Fruit fly (Drosophila melanogaster): ENCODE results near the gene CG31643.

Gene CG31643

dm6 chr2L:6078757-6079351 is 40.9 kb downstream of the CG31643 start (continued):
- TF ChIP-seq mam (GFP tag; optimal IDR thresholded peaks at IDR 0.05) (no peak), lbe (GFP tag; optimal IDR thresholded peaks at IDR 0.05) (no peak), CG14860 (GFP tag; IDR thresholded peaks at IDR 0.05; ENCODE audit: partially characterized antibody) (peak; percentile 20; the same call in 1 of the 3 replicates), Ssrp (tag; optimal IDR thresholded peaks at IDR 0.05) (no peak), Atf3 (GFP tag; optimal IDR thresholded peaks at IDR 0.05) (no peak), chif (GFP tag; optimal IDR thresholded peaks at IDR 0.05) (no peak), Dbx (GFP tag; IDR thresholded peaks at IDR 0.05) (no peak), dati (GFP tag; IDR thresholded peaks at IDR 0.05) (no peak), Hr3 (GFP tag; optimal IDR thresholded peaks at IDR 0.05) (no peak), exex (tag; optimal IDR thresholded peaks at IDR 0.05) (no peak), stc (GFP tag; IDR thresholded peaks at IDR 0.05) (no peak), phol (tag; optimal IDR thresholded peaks at IDR 0.05) (no peak), gfzf (GFP tag; optimal IDR thresholded peaks at IDR 0.05) (no peak), CG12155 (GFP tag; optimal IDR thresholded peaks at IDR 0.05) (peak; percentile 96), HmgD (GFP tag; optimal IDR thresholded peaks at IDR 0.05) (peak; percentile 58), CG10209 (GFP tag; optimal IDR thresholded peaks at IDR 0.05) (no peak), CG30020 (tag; optimal IDR thresholded peaks at IDR 0.05) (no peak), Hr78 (GFP tag; optimal IDR thresholded peaks at IDR 0.05) (peak in 1 of 2 experiments; percentile 34), schlank (tag; optimal IDR thresholded peaks at IDR 0.05) (no peak), CG17385 (GFP tag; optimal IDR thresholded peaks at IDR 0.05) (peak; percentile 79), CG1024 (GFP tag; IDR thresholded peaks at IDR 0.05) (no peak), CG6654 (GFP tag; optimal IDR thresholded peaks at IDR 0.05) (no peak), CG8924 (tag; optimal IDR thresholded peaks at IDR 0.05) (peak; percentile 32), Antp (GFP tag; optimal IDR thresholded peaks at IDR 0.05) (no peak), pfk (GFP tag; optimal IDR thresholded peaks at IDR 0.05) (no peak), gsb-n (tag; optimal IDR thresholded peaks at IDR 0.05) (peak; percentile 14), CG17568 (GFP tag; optimal IDR thresholded peaks at IDR 0.05) (no peak), CG17186 (GFP tag; optimal IDR thresholded peaks at IDR 0.05) (no peak), Gug (GFP tag; IDR thresholded peaks at IDR 0.05) (no peak), CG43689 (GFP tag; IDR thresholded peaks at IDR 0.05) (no peak), Bgb (GFP tag; IDR thresholded peaks at IDR 0.05; ENCODE audit: partially characterized antibody) (peak; percentile 18; the same call in 1 of the 2 replicates), ATbp (GFP tag; optimal IDR thresholded peaks at IDR 0.05) (no peak), Dip2 (GFP tag; IDR thresholded peaks at IDR 0.05) (no peak), tx (GFP tag; optimal IDR thresholded peaks at IDR 0.05) (no peak), kni (GFP tag; optimal IDR thresholded peaks at IDR 0.05) (peak; percentile 99), HLHmδ (GFP tag; optimal IDR thresholded peaks at IDR 0.05) (peak; percentile 90), E2f1 (GFP tag; IDR thresholded peaks at IDR 0.05) (no peak), CG16813 (GFP tag; IDR thresholded peaks at IDR 0.05; ENCODE audit: partially characterized antibody) (0 out of 3 replicates have a peak, but pooled peaks have one; percentile 28), CG10321 (GFP tag; IDR thresholded peaks at IDR 0.05) (no peak), CG2120 (GFP tag; optimal IDR thresholded peaks at IDR 0.05) (no peak), zen2 (GFP tag; IDR thresholded peaks at IDR 0.05; ENCODE audit: partially characterized antibody) (no peak), crc (GFP tag; optimal IDR thresholded peaks at IDR 0.05) (no peak), ind (GFP tag; optimal IDR thresholded peaks at IDR 0.05) (no peak), bbx (GFP tag; IDR thresholded peaks at IDR 0.05; ENCODE audit: partially characterized antibody) (no peak), Asciz (GFP tag; optimal IDR thresholded peaks at IDR 0.05) (no peak), CG32532 (GFP tag; IDR thresholded peaks at IDR 0.05) (no peak), vvl (GFP tag; IDR thresholded peaks at IDR 0.05) (peak; percentile 50; the same call in 1 of the 2 replicates), Poxn (GFP tag; IDR thresholded peaks at IDR 0.05) (no peak), nau (GFP tag; optimal IDR thresholded peaks at IDR 0.05) (no peak), Neu2 (GFP tag; optimal IDR thresholded peaks at IDR 0.05; ENCODE audit: borderline replicate concordance) (no peak)

All from whole organism, embryonic.